Fruit fly (Drosophila melanogaster) whole organism, embryonic: ENCODE results near the gene CG9586.

ENCODE experiments used
- Atf3 ChIP-seq: fragments of 200-800 bp; sonication (Bioruptor generic); optimal IDR thresholded peaks from 3 replicates; lab custom pipeline; 2016; ENCODE audit warnings: missing biosample characterization, missing genetic modification characterization
- CG10147 ChIP-seq: fragments of 200-800 bp; sonication (Bioruptor generic); optimal IDR thresholded peaks from 2 replicates; lab custom pipeline; 2019; ENCODE audit warnings: missing biosample characterization, mild to moderate bottlenecking, missing genetic modification characterization, moderate library complexity
- CG11560 ChIP-seq: fragments of 200-800 bp; sonication (Bioruptor generic); IDR thresholded peaks from 3 replicates; pipeline ENCODE4 v1.3.6; 2022; ENCODE audit warnings: missing biosample characterization, missing genetic modification characterization
- CG12659 ChIP-seq: fragments of 200-800 bp; sonication (Bioruptor generic); optimal IDR thresholded peaks from 3 replicates; lab custom pipeline; 2017; ENCODE audit warnings: mild to moderate bottlenecking, missing biosample characterization, missing genetic modification reagents, missing genetic modification characterization
- CG14667 ChIP-seq: fragments of 200-800 bp; sonication (Bioruptor generic); IDR thresholded peaks from 2 replicates; pipeline ENCODE4 v1.3.6; 2022; ENCODE audit warnings: missing biosample characterization, missing genetic modification characterization
- CG15011 ChIP-seq: fragments of 200-800 bp; sonication (Bioruptor generic); optimal IDR thresholded peaks from 3 replicates; lab custom pipeline; 2018; ENCODE audit warnings: missing biosample characterization, mild to moderate bottlenecking, missing genetic modification characterization
- CG15269 ChIP-seq: fragments of 200-800 bp; sonication (Bioruptor generic); optimal IDR thresholded peaks from 2 replicates; lab custom pipeline; 2018; ENCODE audit warnings: missing biosample characterization, mild to moderate bottlenecking, missing genetic modification characterization, moderate library complexity
- CG15601 ChIP-seq: fragments of 200-800 bp; sonication (Bioruptor generic); optimal IDR thresholded peaks from 3 replicates; lab custom pipeline; 2019; ENCODE audit warnings: missing biosample characterization, mild to moderate bottlenecking, missing genetic modification characterization, moderate library complexity
- CG16813 ChIP-seq: fragments of 200-800 bp; sonication (Bioruptor generic); IDR thresholded peaks from 3 replicates; pipeline ENCODE4 v1.3.6; 2022; ENCODE audit warnings: missing biosample characterization, missing genetic modification characterization; ENCODE audit not compliant: partially characterized antibody
- CG16815 ChIP-seq: fragments of 200-800 bp; sonication (Bioruptor generic); optimal IDR thresholded peaks from 3 replicates; lab custom pipeline; 2017; ENCODE audit warnings: missing biosample characterization, mild to moderate bottlenecking, missing genetic modification characterization
- CG17186 ChIP-seq: fragments of 200-800 bp; sonication (Bioruptor generic); optimal IDR thresholded peaks from 3 replicates; lab custom pipeline; 2017; ENCODE audit warnings: missing biosample characterization, missing genetic modification reagents, missing genetic modification characterization
- CG17385 ChIP-seq: fragments of 200-800 bp; sonication (Bioruptor generic); optimal IDR thresholded peaks from 3 replicates; lab custom pipeline; 2018; ENCODE audit warnings: missing biosample characterization, mild to moderate bottlenecking, missing genetic modification characterization
- CG17612 ChIP-seq: fragments of 200-800 bp; sonication (Bioruptor generic); IDR thresholded peaks from 2 replicates; pipeline ENCODE4 v1.3.6; 2022; ENCODE audit warnings: missing biosample characterization, missing genetic modification characterization
- CG2678 ChIP-seq: fragments of 200-800 bp; sonication (Bioruptor generic); optimal IDR thresholded peaks from 3 replicates; lab custom pipeline; 2019; ENCODE audit warnings: missing biosample characterization, mild to moderate bottlenecking, missing genetic modification characterization, moderate library complexity
- CG2875 ChIP-seq: fragments of 200-800 bp; sonication (Bioruptor generic); optimal IDR thresholded peaks from 2 replicates; lab custom pipeline; 2017; ENCODE audit warnings: missing biosample characterization, mild to moderate bottlenecking, missing genetic modification characterization, missing genetic modification reagents
- CG30403 ChIP-seq: fragments of 200-800 bp; sonication (Bioruptor generic); optimal IDR thresholded peaks from 3 replicates; lab custom pipeline; 2016; ENCODE audit warnings: missing biosample characterization, missing genetic modification characterization
- CG3995 ChIP-seq: fragments of 200-800 bp; sonication (Bioruptor generic); optimal IDR thresholded peaks from 3 replicates; lab custom pipeline; 2016; ENCODE audit warnings: missing biosample characterization, missing genetic modification characterization
- CG4360 ChIP-seq: fragments of 200-800 bp; sonication (Bioruptor generic); IDR thresholded peaks from 2 replicates; pipeline ENCODE4 v1.3.6; 2022; ENCODE audit warnings: missing biosample characterization, missing genetic modification characterization
- CG4707 ChIP-seq: fragments of 200-800 bp; sonication (Bioruptor generic); optimal IDR thresholded peaks from 2 replicates; lab custom pipeline; 2018; ENCODE audit warnings: missing biosample characterization, mild to moderate bottlenecking, missing genetic modification characterization, moderate library complexity
- CG5953 ChIP-seq: fragments of 200-800 bp; sonication (Bioruptor generic); IDR thresholded peaks from 2 replicates; pipeline ENCODE4 v1.3.6; 2022; ENCODE audit warnings: missing biosample characterization, missing genetic modification characterization
- CG7928 ChIP-seq: fragments of 200-800 bp; sonication (Bioruptor generic); optimal IDR thresholded peaks from 2 replicates; lab custom pipeline; 2017; ENCODE audit warnings: missing biosample characterization, mild to moderate bottlenecking, missing genetic modification characterization
- CG8359 ChIP-seq: fragments of 200-800 bp; sonication (Bioruptor generic); optimal IDR thresholded peaks from 2 replicates; lab custom pipeline; 2017; ENCODE audit warnings: missing biosample characterization, mild to moderate bottlenecking, missing genetic modification characterization, borderline replicate concordance
- Dref ChIP-seq: fragments of 200-800 bp; sonication (Bioruptor generic); IDR thresholded peaks from 2 replicates; pipeline ENCODE4 v1.3.6; 2022; ENCODE audit warnings: missing biosample characterization, missing genetic modification characterization
- Gug ChIP-seq: fragments of 200-800 bp; sonication (Bioruptor generic); IDR thresholded peaks from 4 replicates; pipeline ENCODE4 v1.3.6; 2022; ENCODE audit warnings: missing biosample characterization, missing genetic modification characterization
- HHEX ChIP-seq: fragments of 200-800 bp; sonication (Bioruptor generic); optimal IDR thresholded peaks from 3 replicates; lab custom pipeline; 2017; ENCODE audit warnings: missing biosample characterization, mild to moderate bottlenecking, missing genetic modification characterization, missing genetic modification reagents
- Kr ChIP-seq: fragments of 200-800 bp; sonication (Bioruptor generic); optimal IDR thresholded peaks from 2 replicates; lab custom pipeline; 2017; ENCODE audit warnings: missing biosample characterization, mild to moderate bottlenecking, missing genetic modification characterization
- Nf-YB ChIP-seq: fragments of 200-800 bp; sonication (Bioruptor generic); optimal IDR thresholded peaks from 3 replicates; lab custom pipeline; 2019; ENCODE audit warnings: missing biosample characterization, mild to moderate bottlenecking, missing genetic modification characterization, moderate library complexity
- Poxn ChIP-seq: fragments of 200-800 bp; sonication (Bioruptor generic); IDR thresholded peaks from 2 replicates; pipeline ENCODE4 v1.3.6; 2022; ENCODE audit warnings: missing biosample characterization, missing genetic modification characterization
- Sin3A ChIP-seq: fragments of >200 bp; optimal IDR thresholded peaks from 2 replicates; lab custom pipeline; 2018
- Ssrp ChIP-seq: fragments of 200-800 bp; sonication (Bioruptor generic); optimal IDR thresholded peaks from 2 replicates; lab custom pipeline; 2018; ENCODE audit warnings: missing biosample characterization, mild to moderate bottlenecking, missing genetic modification characterization, moderate library complexity
- YL-1 ChIP-seq: fragments of 200-800 bp; sonication (Bioruptor generic); optimal IDR thresholded peaks from 3 replicates; lab custom pipeline; 2017; ENCODE audit warnings: missing biosample characterization, mild to moderate bottlenecking, missing genetic modification characterization
- abd-A ChIP-seq: fragments of 200-800 bp; sonication (Bioruptor generic); optimal IDR thresholded peaks from 3 replicates; lab custom pipeline; 2019; ENCODE audit warnings: missing biosample characterization, mild to moderate bottlenecking, missing genetic modification characterization, moderate library complexity
- chn ChIP-seq: fragments of 200-800 bp; sonication (Bioruptor generic); optimal IDR thresholded peaks from 2 replicates; lab custom pipeline; 2016; ENCODE audit warnings: missing biosample characterization, missing genetic modification characterization
- gcm ChIP-seq: fragments of 200-800 bp; sonication (Bioruptor generic); optimal IDR thresholded peaks from 2 replicates; lab custom pipeline; 2019; ENCODE audit warnings: missing biosample characterization, mild to moderate bottlenecking, missing genetic modification characterization, moderate library complexity
- gfzf ChIP-seq: fragments of 200-800 bp; sonication (Bioruptor generic); optimal IDR thresholded peaks from 2 replicates; lab custom pipeline; 2016; ENCODE audit warnings: missing biosample characterization, mild to moderate bottlenecking, missing genetic modification characterization, moderate library complexity
- gsb-n ChIP-seq: fragments of 200-800 bp; sonication (Bioruptor generic); optimal IDR thresholded peaks from 3 replicates; lab custom pipeline; 2018; ENCODE audit warnings: missing biosample characterization, mild to moderate bottlenecking, missing genetic modification characterization
- hb ChIP-seq: fragments of 200-800 bp; sonication (Bioruptor generic); IDR thresholded peaks from 3 replicates; pipeline ENCODE4 v1.3.6; 2022; ENCODE audit warnings: missing biosample characterization, missing genetic modification characterization; ENCODE audit not compliant: partially characterized antibody
- hkb ChIP-seq, 2 experiments: fragments of 200-800 bp in 1 of 2; fragments of >200 bp in 1 of 2; sonication (Bioruptor generic) in 1 of 2; IDR thresholded peaks in 1 of 2; optimal IDR thresholded peaks in 1 of 2; 2 replicates each; pipeline versions ENCODE4 v1.3.6 to Lab custom; 2017 to 2022; ENCODE audit warnings: missing biosample characterization in 1 of 2, missing genetic modification characterization in 1 of 2
- kni ChIP-seq: fragments of 200-800 bp; sonication (Bioruptor generic); optimal IDR thresholded peaks from 3 replicates; lab custom pipeline; 2017; ENCODE audit warnings: mild to moderate bottlenecking, missing biosample characterization, missing genetic modification reagents, missing genetic modification characterization
- lab ChIP-seq: fragments of 200-800 bp; sonication (Bioruptor generic); optimal IDR thresholded peaks from 3 replicates; lab custom pipeline; 2017; ENCODE audit warnings: missing biosample characterization, missing genetic modification characterization, mild to moderate bottlenecking, moderate library complexity, missing genetic modification reagents
- lilli ChIP-seq: fragments of 200-800 bp; sonication (Bioruptor generic); optimal IDR thresholded peaks from 3 replicates; lab custom pipeline; 2016; ENCODE audit warnings: missing biosample characterization, missing genetic modification characterization
- phol ChIP-seq: fragments of 200-800 bp; sonication (Bioruptor generic); optimal IDR thresholded peaks from 3 replicates; lab custom pipeline; 2018; ENCODE audit warnings: missing biosample characterization, mild to moderate bottlenecking, missing genetic modification characterization, moderate library complexity
- slp2 ChIP-seq: fragments of 200-800 bp; sonication (Bioruptor generic); optimal IDR thresholded peaks from 2 replicates; lab custom pipeline; 2016; ENCODE audit warnings: missing biosample characterization, missing genetic modification characterization
- tio ChIP-seq: fragments of 200-800 bp; sonication (Bioruptor generic); optimal IDR thresholded peaks from 2 replicates; lab custom pipeline; 2017; ENCODE audit warnings: missing biosample characterization, missing genetic modification characterization, inconsistent platforms
- tll ChIP-seq, 2 experiments: fragments of 200-800 bp in 1 of 2; fragments of >200 bp in 1 of 2; sonication (Bioruptor generic) in 1 of 2; optimal IDR thresholded peaks; 2 replicates each; lab custom pipeline; 2017 to 2019; ENCODE audit warnings: missing biosample characterization in 2 of 2, missing genetic modification characterization in 2 of 2, mild to moderate bottlenecking in 1 of 2, moderate library complexity in 1 of 2
- twi ChIP-seq: fragments of 200-800 bp; optimal IDR thresholded peaks from 2 replicates; lab custom pipeline; 2019; ENCODE audit warnings: missing biosample characterization, mild to moderate bottlenecking, missing genetic modification characterization, moderate library complexity
- wor ChIP-seq: fragments of 200-800 bp; sonication (Bioruptor generic); IDR thresholded peaks from 2 replicates; pipeline ENCODE4 v1.3.6; 2022; ENCODE audit warnings: missing biosample characterization, missing genetic modification characterization

CG9586 gene

dm6 chr2L:9210864-9211701, 44.8 kb upstream of the CG9586 start (continued):
- TF ChIP-seq CG15269 (tag; lab: Kevin White, UChicago) (peak; percentile 77), Gug (GFP tag; lab: Robert Waterston, UW) (0 out of 4 replicates have a peak, but pooled peaks have one; percentile 22), hkb (optimal IDR thresholded peaks at IDR 0.05; lab: Kevin White, UChicago) (no peak), hkb (GFP tag; IDR thresholded peaks at IDR 0.05; lab: Robert Waterston, UW) (peak; percentile 48; the same call in 1 of the 2 replicates), gfzf (no peak), tll (GFP tag; optimal IDR thresholded peaks at IDR 0.05; lab: Kevin White, UChicago) (no peak), Ssrp (peak; percentile 58), HHEX (GFP tag; lab: Kevin White, UChicago) (peak; percentile 52), chn (GFP tag; lab: Kevin White, UChicago) (peak; percentile 6), CG15601 (tag; lab: Kevin White, UChicago) (peak; percentile 66), CG15011 (GFP tag; lab: Kevin White, UChicago) (peak; percentile 41), CG10147 (GFP tag; lab: Kevin White, UChicago) (peak; percentile 66), CG7928 (GFP tag; lab: Kevin White, UChicago) (no peak), CG11560 (tag; lab: Robert Waterston, UW) (0 out of 3 replicates have a peak, but pooled peaks have one; percentile 33), CG3995 (no peak), CG30403 (peak; percentile 73), CG17385 (GFP tag; lab: Kevin White, UChicago) (peak; percentile 42), tio (GFP tag; lab: Kevin White, UChicago) (peak; percentile 65), hb (GFP tag; lab: Robert Waterston, UW) (no peak), CG12659 (GFP tag; lab: Kevin White, UChicago) (peak; percentile 53), Dref (GFP tag; lab: Robert Waterston, UW) (no peak), CG8359 (GFP tag; lab: Kevin White, UChicago) (no peak), CG2875 (GFP tag; lab: Kevin White, UChicago) (peak; percentile 52), CG17186 (GFP tag; lab: Kevin White, UChicago) (no peak), Nf-YB (peak; percentile 46), phol (tag; lab: Kevin White, UChicago) (peak; percentile 67), CG17612 (GFP tag; lab: Robert Waterston, UW) (no peak), gcm (peak; percentile 33), twi (tag; lab: Kevin White, UChicago) (no peak), gsb-n (tag; lab: Kevin White, UChicago) (peak; percentile 26), wor (GFP tag; lab: Robert Waterston, UW) (peak; percentile 33; the same call in 1 of the 2 replicates), kni (GFP tag; lab: Kevin White, UChicago) (no peak), CG16813 (GFP tag; lab: Robert Waterston, UW) (no peak), abd-A (tag; lab: Kevin White, UChicago) (no peak), CG16815 (GFP tag; lab: Kevin White, UChicago) (no peak), Kr (GFP tag; lab: Kevin White, UChicago) (no peak), CG4360 (GFP tag; lab: Robert Waterston, UW) (0 out of 2 replicates have a peak, but pooled peaks have one; percentile 27), lab (GFP tag; lab: Kevin White, UChicago) (peak; percentile 82), Atf3 (no peak), lilli (GFP tag; lab: Kevin White, UChicago) (peak; percentile 43), Sin3A (lab: Kevin White, UChicago) (no peak), slp2 (GFP tag; lab: Kevin White, UChicago) (peak; percentile 11), CG14667 (GFP tag; lab: Robert Waterston, UW) (no peak), CG4707 (peak; percentile 19), YL-1 (GFP tag; lab: Kevin White, UChicago) (peak; percentile 42), CG5953 (GFP tag; lab: Robert Waterston, UW) (no peak), Poxn (no peak), CG2678 (tag; lab: Kevin White, UChicago) (peak; percentile 82)
